Worm (Caenorhabditis elegans): ENCODE results near the gene F41H8.1.

ce11 chrV:803472-803871 is 30.0 kb upstream of the F41H8.1 start:
- TF ChIP-seq nhr-10 (tag; optimal IDR thresholded peaks at IDR 0.05) (no peak), snpc-4 (tag; optimal IDR thresholded peaks at IDR 0.05) (no peak), R02D3.7 (tag; optimal IDR thresholded peaks at IDR 0.05) (no peak), mdl-1 (tag; optimal IDR thresholded peaks at IDR 0.05) (no peak), nhr-25 (tag; optimal IDR thresholded peaks at IDR 0.05) (no peak), zag-1 (tag; optimal IDR thresholded peaks at IDR 0.05) (no peak), lsy-2 (tag; optimal IDR thresholded peaks at IDR 0.05) (no peak), dmd-4 (tag; optimal IDR thresholded peaks at IDR 0.05) (no peak), unc-62 (GFP tag; optimal IDR thresholded peaks at IDR 0.05) (no peak), elt-3 (tag; optimal IDR thresholded peaks at IDR 0.05) (no peak), unc-39 (tag; optimal IDR thresholded peaks at IDR 0.05) (no peak), ceh-16 (tag; optimal IDR thresholded peaks at IDR 0.05) (no peak)
